Fruit fly (Drosophila melanogaster) whole organism, wandering third instar larva: Measurements from ENCODE around the gene CG46310.

Experiments
- CG9705 ChIP-seq: fragments of 200-800 bp; sonication (Bioruptor generic); optimal IDR thresholded peaks from 2 replicates; lab custom pipeline; 2018; ENCODE audit warnings: missing biosample characterization, mild to moderate bottlenecking, missing genetic modification characterization
- Dif ChIP-seq: fragments of 200-275, 200-300 bp; sonication (Bioruptor generic); optimal IDR thresholded peaks from 2 replicates; lab custom pipeline; 2018; ENCODE audit warnings: missing biosample characterization, missing genetic modification characterization; ENCODE audit not compliant: partially characterized antibody
- GATAd ChIP-seq: sonication (Bioruptor generic); optimal IDR thresholded peaks from 2 replicates; lab custom pipeline; 2016; ENCODE audit warnings: missing biosample characterization, missing genetic modification characterization
- HLH106 ChIP-seq: fragments of 200-800 bp; optimal IDR thresholded peaks from 3 replicates; lab custom pipeline; 2019; ENCODE audit warnings: missing biosample characterization, mild to moderate bottlenecking, missing genetic modification characterization, moderate library complexity
- Hnf4 ChIP-seq: fragments of 200-800 bp; sonication (Bioruptor generic); optimal IDR thresholded peaks from 2 replicates; lab custom pipeline; 2016; ENCODE audit warnings: missing biosample characterization, mild to moderate bottlenecking, missing genetic modification characterization
- Hr78 ChIP-seq: fragments of >200 bp; optimal IDR thresholded peaks from 2 replicates; lab custom pipeline; 2017; ENCODE audit warnings: missing biosample characterization, missing genetic modification characterization
- Hr83 ChIP-seq: fragments of 200-300 bp; sonication (Bioruptor generic); optimal IDR thresholded peaks from 2 replicates; lab custom pipeline; 2016; ENCODE audit warnings: missing biosample characterization, mild to moderate bottlenecking, missing genetic modification characterization, moderate library complexity; ENCODE audit not compliant: poor library complexity, severe bottlenecking
- Jra ChIP-seq: sonication (Bioruptor generic); optimal IDR thresholded peaks from 2 replicates; lab custom pipeline; 2016; ENCODE audit warnings: missing biosample characterization, missing genetic modification characterization
- Mio ChIP-seq: sonication (Bioruptor generic); optimal IDR thresholded peaks from 2 replicates; lab custom pipeline; 2016; ENCODE audit warnings: missing biosample characterization, missing genetic modification characterization
- Myc ChIP-seq: fragments of >200 bp; optimal IDR thresholded peaks from 2 replicates; lab custom pipeline; 2017
- N ChIP-seq: fragments of >200 bp; optimal IDR thresholded peaks from 2 replicates; lab custom pipeline; 2018; ENCODE audit warnings: missing biosample characterization, missing external identifiers, missing genetic modification characterization
- Rel ChIP-seq, 2 experiments: fragments of 200-800 bp; sonication (Bioruptor generic) in 1 of 2; optimal IDR thresholded peaks; 2 replicates in 1 of 2; 3 replicates in 1 of 2; lab custom pipeline; 2016 to 2019; ENCODE audit warnings: mild to moderate bottlenecking in 2 of 2, missing biosample characterization in 2 of 2, missing genetic modification characterization in 2 of 2, moderate library complexity in 1 of 2
- Vsx2 ChIP-seq: fragments of 200-300, 225-300 bp; sonication (Bioruptor generic); optimal IDR thresholded peaks from 2 replicates; lab custom pipeline; 2018; ENCODE audit warnings: missing biosample characterization, missing genetic modification characterization; ENCODE audit not compliant: partially characterized antibody
- br ChIP-seq: fragments of 200-800 bp; sonication (Bioruptor generic); optimal IDR thresholded peaks from 2 replicates; lab custom pipeline; 2016; ENCODE audit warnings: missing biosample characterization, missing genetic modification characterization
- brk ChIP-seq: fragments of 200-800 bp; sonication (Bioruptor generic); optimal IDR thresholded peaks from 2 replicates; lab custom pipeline; 2016; ENCODE audit warnings: missing biosample characterization, mild to moderate bottlenecking, missing genetic modification characterization
- dl ChIP-seq, 2 experiments: fragments of 175-275, 200-275 bp in 1 of 2; fragments of 200-275 bp in 1 of 2; sonication (Bioruptor generic); optimal IDR thresholded peaks; lab custom pipeline; 2018; ENCODE audit warnings: mild to moderate bottlenecking in 2 of 2, missing biosample characterization in 2 of 2, missing genetic modification characterization in 2 of 2, moderate library complexity in 2 of 2; ENCODE audit not compliant: partially characterized antibody in 2 of 2, insufficient read depth in 1 of 2
- dmrt93B ChIP-seq: fragments of 200-800 bp; sonication (Bioruptor generic); optimal IDR thresholded peaks from 2 replicates; lab custom pipeline; 2018; ENCODE audit warnings: missing biosample characterization, mild to moderate bottlenecking, missing genetic modification characterization
- dsf ChIP-seq: sonication (Bioruptor generic); optimal IDR thresholded peaks from 2 replicates; lab custom pipeline; 2016; ENCODE audit warnings: missing biosample characterization, missing genetic modification characterization, borderline replicate concordance
- ey ChIP-seq: fragments of 200-800 bp; sonication (Bioruptor generic); optimal IDR thresholded peaks from 2 replicates; lab custom pipeline; 2016; ENCODE audit warnings: missing biosample characterization, missing genetic modification characterization
- foxo ChIP-seq, 2 experiments: fragments of 200-800 bp; sonication (Bioruptor generic); optimal IDR thresholded peaks; 2 replicates in 1 of 2; 3 replicates in 1 of 2; lab custom pipeline; 2016 to 2017; ENCODE audit warnings: missing biosample characterization in 2 of 2, missing genetic modification characterization in 2 of 2
- fru ChIP-seq: fragments of 200-800 bp; sonication (Bioruptor generic); optimal IDR thresholded peaks from 3 replicates; lab custom pipeline; 2016; ENCODE audit warnings: missing biosample characterization, mild to moderate bottlenecking, missing genetic modification characterization
- h ChIP-seq: fragments of 200-800 bp; sonication (Bioruptor generic); optimal IDR thresholded peaks from 3 replicates; lab custom pipeline; 2016; ENCODE audit warnings: missing biosample characterization, mild to moderate bottlenecking, missing genetic modification characterization
- lola ChIP-seq: fragments of >200 bp; optimal IDR thresholded peaks from 2 replicates; lab custom pipeline; 2017; ENCODE audit warnings: missing biosample characterization, missing genetic modification characterization
- psq ChIP-seq: fragments of 200-800 bp; sonication (Bioruptor generic); optimal IDR thresholded peaks from 3 replicates; lab custom pipeline; 2017; ENCODE audit warnings: missing biosample characterization, mild to moderate bottlenecking, missing genetic modification characterization, moderate library complexity
- rgr ChIP-seq: fragments of 200-800 bp; sonication (Bioruptor generic); optimal IDR thresholded peaks from 3 replicates; lab custom pipeline; 2016; ENCODE audit warnings: missing biosample characterization, mild to moderate bottlenecking, missing genetic modification characterization
- sage ChIP-seq: fragments of 200-800 bp; sonication (Bioruptor generic); optimal IDR thresholded peaks from 2 replicates; lab custom pipeline; 2016; ENCODE audit warnings: missing biosample characterization, mild to moderate bottlenecking, missing genetic modification characterization
- sv ChIP-seq: fragments of 200-800 bp; sonication (Bioruptor generic); optimal IDR thresholded peaks from 3 replicates; lab custom pipeline; 2016; ENCODE audit warnings: missing biosample characterization, missing genetic modification characterization
- tai ChIP-seq: sonication (Bioruptor generic); optimal IDR thresholded peaks from 2 replicates; lab custom pipeline; 2016; ENCODE audit warnings: missing biosample characterization, missing genetic modification characterization
- usp ChIP-seq: fragments of >200 bp; optimal IDR thresholded peaks from 2 replicates; lab custom pipeline; 2017; ENCODE audit warnings: missing biosample characterization, missing genetic modification characterization
- woc ChIP-seq: sonication (Bioruptor generic); optimal IDR thresholded peaks from 2 replicates; lab custom pipeline; 2016; ENCODE audit warnings: missing biosample characterization, mild to moderate bottlenecking, missing genetic modification characterization

CG46310 gene

DNA sequence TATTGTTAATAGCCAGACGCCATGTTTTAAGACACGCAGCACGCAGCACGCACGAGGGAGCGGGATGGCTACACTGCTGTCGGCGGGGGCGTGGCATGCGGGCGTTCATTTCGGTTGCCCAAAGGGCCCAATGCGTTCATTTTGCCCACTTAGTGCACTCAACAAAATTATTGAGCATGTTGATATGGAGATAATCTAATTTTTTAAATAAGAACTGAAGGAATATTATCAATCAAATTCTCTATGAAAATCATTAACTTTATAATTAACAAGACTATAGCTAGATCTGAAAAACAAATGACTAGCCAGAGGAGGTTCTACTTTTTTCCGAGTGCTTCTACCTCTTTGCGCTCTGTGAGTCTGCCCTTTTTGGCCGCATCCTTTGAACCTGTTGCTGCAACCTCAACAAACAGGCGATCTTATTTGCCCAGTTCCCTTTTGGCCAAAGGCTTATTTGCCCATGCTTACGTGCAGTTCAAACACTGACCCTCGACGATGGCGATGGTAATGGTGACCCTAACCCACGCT, 40.3 kb upstream of the CG46310 start:
- TF ChIP-seq psq (GFP tag; lab: Kevin White, UChicago) (no peak), foxo (GFP tag; optimal IDR thresholded peaks at IDR 0.05; lab: Kevin White, UChicago) (peak in 1 of 2 experiments; percentile 20), Dif (GFP tag; lab: Kevin White, UChicago) (peak; percentile 8), usp (GFP tag; lab: Kevin White, UChicago) (no peak), HLH106 (tag; lab: Kevin White, UChicago) (peak; percentile 12)

DNA sequence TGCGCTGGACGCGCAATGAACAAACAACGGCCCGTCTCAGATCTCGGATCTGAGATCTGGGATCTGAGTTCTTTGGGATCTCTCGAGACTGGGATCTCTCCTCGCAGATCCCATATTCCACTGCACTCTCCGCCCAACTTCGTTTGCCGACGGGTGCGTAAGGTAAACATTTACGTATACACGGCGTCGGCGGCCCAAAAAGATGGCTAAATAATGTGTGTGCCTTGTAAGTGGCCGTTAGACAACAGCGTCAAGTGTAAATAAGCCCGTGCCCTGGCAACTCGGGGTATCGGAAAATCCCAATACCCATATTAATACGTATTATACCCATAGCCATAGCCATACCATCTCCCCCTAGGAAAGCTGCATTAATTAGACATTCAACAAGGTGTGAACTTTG, 39.0 kb upstream of the CG46310 start:
- no peak for TF ChIP-seq N (GFP tag; lab: Kevin White, UChicago)
- TF ChIP-seq Jra: no peak
- TF ChIP-seq fru (GFP tag; lab: Kevin White, UChicago): no peak
- no peak for TF ChIP-seq foxo (GFP tag; optimal IDR thresholded peaks at IDR 0.05; lab: Kevin White, UChicago)
- TF ChIP-seq Hr78: no peak
- TF ChIP-seq CG9705 (GFP tag; lab: Kevin White, UChicago): no peak
- TF ChIP-seq Hnf4 (GFP tag; lab: Kevin White, UChicago): no peak
- no peak for TF ChIP-seq rgr (GFP tag; lab: Kevin White, UChicago)
- TF ChIP-seq HLH106 (tag; lab: Kevin White, UChicago): no peak
- no peak for TF ChIP-seq dl (GFP tag; optimal IDR thresholded peaks at IDR 0.05; lab: Kevin White, UChicago; ENCODE audit: insufficient read depth in 1 of 2, partially characterized antibody in 2 of 2)
- TF ChIP-seq sage (GFP tag; lab: Kevin White, UChicago): no peak

DNA sequence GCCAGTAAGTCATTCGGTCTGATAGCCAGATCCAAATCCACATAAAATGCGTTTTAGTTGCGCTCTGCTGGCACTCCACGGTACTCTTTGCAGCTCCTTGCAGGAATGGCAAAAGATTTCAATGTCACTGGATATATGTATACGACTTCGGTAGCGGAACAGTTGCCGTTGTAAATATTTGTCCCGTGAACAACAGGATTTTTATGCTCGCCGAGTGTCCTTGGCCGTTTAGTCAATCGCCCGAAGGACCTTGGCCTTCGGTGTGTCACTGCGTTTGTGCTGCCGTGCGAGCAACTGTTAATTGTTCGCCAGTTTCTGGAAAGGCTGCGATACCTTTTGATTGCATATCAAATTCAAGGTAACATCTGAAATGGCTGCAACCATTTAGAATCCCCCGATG, 35.2 kb upstream of the CG46310 start:
- TF ChIP-seq Hr78: no peak
- no peak for TF ChIP-seq ey (GFP tag; lab: Kevin White, UChicago)
- TF ChIP-seq br (GFP tag; lab: Kevin White, UChicago): no peak
- no peak for TF ChIP-seq foxo (GFP tag; optimal IDR thresholded peaks at IDR 0.05; lab: Kevin White, UChicago)

DNA sequence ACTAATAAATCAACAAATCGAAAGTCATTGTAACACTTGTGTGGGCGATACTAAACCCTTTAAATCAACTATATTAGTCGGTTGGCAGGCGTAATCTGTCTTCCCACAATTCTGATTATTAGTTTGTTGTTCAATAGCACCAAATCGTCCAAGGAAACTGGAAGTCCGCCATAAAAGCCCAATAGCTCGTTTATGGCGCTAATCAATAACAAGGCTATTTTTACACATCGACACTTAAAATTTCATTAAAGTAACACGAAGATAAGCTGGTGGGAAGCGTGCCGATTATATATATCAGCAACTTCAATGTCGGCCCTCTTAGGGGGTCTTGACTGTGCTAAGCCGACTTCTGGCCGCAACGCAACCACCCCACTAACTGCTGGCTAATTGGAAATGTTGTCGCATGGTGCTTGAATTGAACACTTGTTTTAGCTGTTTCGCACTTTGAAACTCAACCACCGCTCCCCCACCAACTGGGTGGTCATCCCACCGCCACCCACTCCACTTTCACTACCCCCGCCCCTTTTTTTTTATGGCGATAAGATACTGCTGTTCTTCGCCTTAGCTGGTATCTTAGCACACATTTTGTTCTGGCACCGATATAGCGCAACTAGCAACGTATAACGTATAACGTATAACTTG, 34.6 kb upstream of the CG46310 start:
- peak; percentile 23 for TF ChIP-seq h
- no peak for TF ChIP-seq GATAd (GFP tag; lab: Kevin White, UChicago)
- TF ChIP-seq brk (GFP tag; lab: Kevin White, UChicago): no peak
- TF ChIP-seq Rel (GFP tag; optimal IDR thresholded peaks at IDR 0.05; lab: Kevin White, UChicago): no peak
- no peak for TF ChIP-seq Rel (tag; optimal IDR thresholded peaks at IDR 0.05; lab: Kevin White, UChicago)
- no peak for TF ChIP-seq foxo (GFP tag; optimal IDR thresholded peaks at IDR 0.05; lab: Kevin White, UChicago)
- TF ChIP-seq dsf (GFP tag; lab: Kevin White, UChicago): no peak
- TF ChIP-seq, all 38 proteins: peak for 1

DNA sequence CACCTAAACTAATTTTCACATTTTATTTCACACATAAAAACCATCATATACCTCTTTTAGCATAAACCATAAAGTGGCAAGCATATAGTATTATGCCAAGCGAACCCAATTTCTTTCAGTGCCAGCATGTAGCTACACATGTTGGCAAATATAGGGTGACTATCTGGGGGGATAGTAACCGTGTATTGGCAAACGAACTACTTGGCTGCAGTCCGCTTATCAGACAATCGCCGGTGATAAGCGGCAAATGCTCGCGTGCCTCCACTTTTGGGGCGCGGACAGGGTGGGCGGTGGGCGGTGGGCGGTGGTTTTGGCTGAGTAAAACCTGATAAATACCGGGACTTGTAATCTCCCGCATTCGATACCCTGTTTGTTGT, 34.1 kb upstream of the CG46310 start:
- TF ChIP-seq Mio (GFP tag; lab: Kevin White, UChicago): no peak
- TF ChIP-seq h: peak; percentile 4
- no peak for TF ChIP-seq lola (GFP tag; lab: Kevin White, UChicago)
- no peak for TF ChIP-seq woc
- TF ChIP-seq foxo (GFP tag; optimal IDR thresholded peaks at IDR 0.05; lab: Kevin White, UChicago): peak in 1 of 2 experiments; percentile 15
- TF ChIP-seq dmrt93B: no peak
- TF ChIP-seq N (GFP tag; lab: Kevin White, UChicago): no peak
- no peak for TF ChIP-seq sv (GFP tag; lab: Kevin White, UChicago)
- TF ChIP-seq Hr78: no peak
- TF ChIP-seq HLH106 (tag; lab: Kevin White, UChicago): no peak
- no peak for TF ChIP-seq Rel (GFP tag; optimal IDR thresholded peaks at IDR 0.05; lab: Kevin White, UChicago)
- peak; percentile 70 for TF ChIP-seq Rel (tag; optimal IDR thresholded peaks at IDR 0.05; lab: Kevin White, UChicago)
- no peak for TF ChIP-seq sage (GFP tag; lab: Kevin White, UChicago)

DNA sequence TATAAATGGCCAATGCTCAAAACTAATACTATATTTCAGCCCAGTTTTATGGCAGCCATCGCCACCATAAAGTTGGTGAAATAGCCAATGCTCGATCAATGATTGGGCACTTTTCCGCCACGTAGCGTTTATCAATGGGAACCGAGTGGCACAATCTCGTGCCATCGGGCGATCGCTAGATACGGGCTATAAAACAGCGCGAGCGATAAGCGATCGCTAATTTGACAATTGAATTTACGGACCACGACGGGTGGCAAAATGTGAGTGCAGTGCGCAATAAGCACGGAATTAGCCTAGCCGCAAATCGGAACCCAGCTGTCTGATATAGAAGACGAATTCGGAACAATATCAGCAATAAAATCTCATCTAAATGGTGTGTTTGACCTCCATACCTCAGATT, 33.4 kb upstream of the CG46310 start:
- TF ChIP-seq Hnf4 (GFP tag; lab: Kevin White, UChicago) (no peak), CG9705 (GFP tag; lab: Kevin White, UChicago) (no peak), Vsx2 (GFP tag; lab: Kevin White, UChicago) (peak; percentile 37), Hr83 (GFP tag; lab: Kevin White, UChicago) (no peak), tai (GFP tag; lab: Kevin White, UChicago) (no peak), Dif (GFP tag; lab: Kevin White, UChicago) (no peak), br (GFP tag; lab: Kevin White, UChicago) (peak; percentile 43), N (GFP tag; lab: Kevin White, UChicago) (no peak), foxo (GFP tag; optimal IDR thresholded peaks at IDR 0.05; lab: Kevin White, UChicago) (no peak), Rel (GFP tag; optimal IDR thresholded peaks at IDR 0.05; lab: Kevin White, UChicago) (no peak), Rel (tag; optimal IDR thresholded peaks at IDR 0.05; lab: Kevin White, UChicago) (no peak), GATAd (GFP tag; lab: Kevin White, UChicago) (no peak), h (peak; percentile 49), Myc (lab: Kevin White, UChicago) (no peak)
